Worm (Caenorhabditis elegans): Measurements from ENCODE around the gene kcnl-1.

The kcnl-1 gene

DNA sequence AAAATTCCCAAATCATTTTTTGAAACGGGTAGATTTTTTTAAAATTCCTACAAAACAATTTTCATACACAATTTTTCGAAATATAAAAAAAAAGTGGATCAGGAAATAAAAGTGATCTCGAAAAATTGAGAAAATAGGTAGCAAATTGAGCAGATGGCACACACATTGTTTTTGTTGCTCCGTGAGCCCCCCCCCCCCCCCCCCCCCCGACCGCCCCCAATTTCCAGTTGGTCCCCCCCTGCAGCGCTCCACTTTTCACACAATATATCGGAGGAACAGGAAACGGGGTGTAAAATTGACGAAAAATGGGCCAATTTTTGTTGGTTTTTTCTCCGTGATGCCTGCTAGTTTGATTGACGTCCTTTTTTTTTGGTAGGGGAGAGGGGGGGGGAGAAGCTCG, 24.3 kb upstream of the kcnl-1 start:
- TF ChIP-seq lin-40 (tag; optimal IDR thresholded peaks at IDR 0.05) (no peak), tbx-9 (tag; optimal IDR thresholded peaks at IDR 0.05; ENCODE audit: borderline replicate concordance) (no peak), bed-2 (GFP tag; IDR thresholded peaks at IDR 0.05) (no peak), F33H1.4 (GFP tag; IDR thresholded peaks at IDR 0.05) (no peak), athp-1 (tag; optimal IDR thresholded peaks at IDR 0.05) (no peak), pha-4 (tag; optimal IDR thresholded peaks at IDR 0.05) (no peak), gei-17 (GFP tag; optimal IDR thresholded peaks at IDR 0.05) (no peak), sea-2 (GFP tag; IDR thresholded peaks at IDR 0.05) (no peak), lin-54 (GFP tag; optimal IDR thresholded peaks at IDR 0.05) (no peak), dpff-1 (tag; optimal IDR thresholded peaks at IDR 0.05) (no peak), Y56A3A.18 (GFP tag; IDR thresholded peaks at IDR 0.05) (no peak), ama-1 (optimal IDR thresholded peaks at IDR 0.05) (no peak), ama-1 (GFP tag; optimal IDR thresholded peaks at IDR 0.05) (no peak), egl-44 (GFP tag; IDR thresholded peaks at IDR 0.05) (no peak), dox-1 (GFP tag; IDR thresholded peaks at IDR 0.05) (no peak), cebp-1 (GFP tag; IDR thresholded peaks at IDR 0.05) (no peak), cebp-1 (tag; optimal IDR thresholded peaks at IDR 0.05) (peak; percentile 1), zim-3 (tag; optimal IDR thresholded peaks at IDR 0.05) (no peak), zfh-2 (GFP tag; conservative IDR thresholded peaks at IDR 0.05) (peak; percentile 95), die-1 (tag; optimal IDR thresholded peaks at IDR 0.05) (no peak), egrh-3 (GFP tag; IDR thresholded peaks at IDR 0.05) (peak; percentile 87; the same call in 1 of the 2 replicates), ceh-79 (tag; optimal IDR thresholded peaks at IDR 0.05) (no peak), attf-3 (GFP tag; conservative IDR thresholded peaks at IDR 0.05) (no peak), him-1 (tag; optimal IDR thresholded peaks at IDR 0.05) (no peak), rcor-1 (GFP tag; IDR thresholded peaks at IDR 0.05) (no peak), nfyb-1 (GFP tag; IDR thresholded peaks at IDR 0.05) (no peak)

DNA sequence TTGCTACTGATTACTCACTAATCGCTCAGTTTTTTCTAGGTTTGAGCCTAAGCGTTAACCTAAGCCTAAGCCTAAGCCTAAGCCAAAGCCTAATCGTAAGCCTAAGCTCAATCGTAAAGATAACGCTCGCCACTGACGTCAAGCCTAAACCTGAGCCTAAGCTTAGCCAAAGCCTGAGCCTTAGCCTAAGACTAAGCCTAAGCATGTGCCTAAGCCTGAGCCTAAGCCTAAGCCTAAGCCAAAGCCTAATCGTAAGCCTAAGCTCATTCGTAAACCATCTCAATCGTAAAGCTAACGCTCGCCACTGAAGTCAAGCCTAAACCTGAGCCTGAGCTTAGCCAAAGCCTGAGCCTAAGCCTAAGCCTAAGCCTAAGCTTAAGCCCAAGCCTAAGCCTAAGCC, 21.7 kb upstream of the kcnl-1 start:
- no peak for TF ChIP-seq D2030.7 (GFP tag; IDR thresholded peaks at IDR 0.05)
- no peak for TF ChIP-seq dox-1 (GFP tag; IDR thresholded peaks at IDR 0.05)
- TF ChIP-seq lir-1 (GFP tag; conservative IDR thresholded peaks at IDR 0.05) = no peak
- no peak for TF ChIP-seq mel-28 (tag; optimal IDR thresholded peaks at IDR 0.05; ENCODE audit: borderline replicate concordance)
- TF ChIP-seq C06A6.2 (GFP tag; conservative IDR thresholded peaks at IDR 0.05) = no peak
- TF ChIP-seq aptf-3 (GFP tag; IDR thresholded peaks at IDR 0.05) = no peak
- no peak for TF ChIP-seq ZK185.1 (tag; optimal IDR thresholded peaks at IDR 0.05; ENCODE audit: poor library complexity, severe bottlenecking)
- no peak for TF ChIP-seq snpc-1.1 (tag; optimal IDR thresholded peaks at IDR 0.05; ENCODE audit: insufficient read depth)
- TF ChIP-seq ztf-6 (GFP tag; IDR thresholded peaks at IDR 0.05) = no peak

DNA sequence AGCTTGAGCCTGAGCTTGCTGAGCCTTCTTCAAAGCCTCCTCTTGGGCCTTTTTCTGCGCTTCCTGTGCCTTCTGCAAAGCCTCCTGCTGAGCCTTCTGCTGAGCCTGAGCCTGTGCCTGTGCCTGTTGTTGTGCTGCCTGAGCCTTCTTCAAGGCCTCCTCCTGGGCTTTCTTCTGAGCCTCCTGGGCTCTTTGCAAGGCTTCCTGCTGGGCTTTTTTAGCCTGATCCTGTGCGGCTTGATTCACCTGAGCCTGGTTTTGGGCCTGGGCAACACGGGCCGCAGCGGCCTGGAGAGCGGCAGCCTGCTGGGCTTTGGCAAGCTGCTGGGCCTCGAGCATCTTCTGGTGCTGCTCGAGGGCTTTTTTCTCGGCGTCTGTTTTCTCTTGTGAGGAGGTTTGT, 20.2 kb upstream of the kcnl-1 start:
- TF ChIP-seq chd-7 (tag; optimal IDR thresholded peaks at IDR 0.05) = no peak
- no peak for TF ChIP-seq F33H1.4 (GFP tag; IDR thresholded peaks at IDR 0.05)
- peak; percentile 80; the same call in 1 of the 2 replicates for TF ChIP-seq zfh-2 (GFP tag; conservative IDR thresholded peaks at IDR 0.05)
- TF ChIP-seq lin-26 (GFP tag; IDR thresholded peaks at IDR 0.05) = no peak
- no peak for TF ChIP-seq Y56A3A.18 (GFP tag; IDR thresholded peaks at IDR 0.05)
- TF ChIP-seq egrh-3 (GFP tag; IDR thresholded peaks at IDR 0.05) = peak; percentile 79
- TF ChIP-seq ccch-3 (GFP tag; optimal IDR thresholded peaks at IDR 0.05) = no peak
- TF ChIP-seq F49E8.2 (tag; optimal IDR thresholded peaks at IDR 0.05; ENCODE audit: insufficient read depth) = no peak
- TF ChIP-seq snpc-3.4 (tag; optimal IDR thresholded peaks at IDR 0.05) = no peak
- no peak for TF ChIP-seq B0019.2 (GFP tag; conservative IDR thresholded peaks at IDR 0.05)
- TF ChIP-seq cebp-1 (GFP tag; IDR thresholded peaks at IDR 0.05) = no peak
- TF ChIP-seq cebp-1 (tag; optimal IDR thresholded peaks at IDR 0.05) = no peak
